Worm (Caenorhabditis elegans) whole organism, early embryonic: ENCODE results near the gene arl-3.

Experiments
- B0310.2 ChIP-seq: sonication (generic microtip); optimal IDR thresholded peaks from 2 replicates; lab custom pipeline; 2016; ENCODE audit warnings: mild to moderate bottlenecking, missing genetic modification characterization, missing compliant biosample characterization
- F13C5.2 ChIP-seq: sonication (generic microtip); optimal IDR thresholded peaks from 2 replicates; lab custom pipeline; 2017; ENCODE audit warnings: mild to moderate bottlenecking, missing genetic modification characterization, inconsistent platforms, missing compliant biosample characterization
- aly-1 ChIP-seq: sonication (generic microtip); optimal IDR thresholded peaks from 2 replicates; lab custom pipeline; 2016; ENCODE audit warnings: missing genetic modification characterization, missing compliant biosample characterization
- ama-1 ChIP-seq: fragments of 150-350 bp; optimal IDR thresholded peaks from 2 replicates; lab custom pipeline; 2014
- ceh-13 ChIP-seq: fragments of 200-800 bp; sonication (Bioruptor generic); optimal IDR thresholded peaks from 2 replicates; lab custom pipeline; 2018; ENCODE audit warnings: mild to moderate bottlenecking, missing genetic modification characterization, missing compliant biosample characterization
- ceh-36 ChIP-seq: sonication (generic microtip); optimal IDR thresholded peaks from 2 replicates; lab custom pipeline; 2016; ENCODE audit warnings: missing genetic modification characterization, inconsistent platforms, missing compliant biosample characterization
- ets-7 ChIP-seq: sonication (generic microtip); optimal IDR thresholded peaks from 2 replicates; lab custom pipeline; 2016; ENCODE audit warnings: missing genotype, missing genetic modification characterization, missing compliant biosample characterization
- flt-1 ChIP-seq: fragments of 200-800 bp; sonication (Bioruptor generic); IDR thresholded peaks from 2 replicates; pipeline ENCODE4 v1.3.6; 2022; ENCODE audit warnings: missing genetic modification characterization, missing compliant biosample characterization
- hmbx-1 ChIP-seq: sonication (generic microtip); optimal IDR thresholded peaks from 2 replicates; lab custom pipeline; 2016; ENCODE audit warnings: mild to moderate bottlenecking, missing genetic modification characterization, missing compliant biosample characterization
- hmg-4 ChIP-seq: fragments of 200-800 bp; sonication (Bioruptor generic); optimal IDR thresholded peaks from 2 replicates; lab custom pipeline; 2018; ENCODE audit warnings: mild to moderate bottlenecking, missing genetic modification characterization, missing compliant biosample characterization
- hnd-1 ChIP-seq: sonication (generic microtip); optimal IDR thresholded peaks from 2 replicates; lab custom pipeline; 2016; ENCODE audit warnings: missing genetic modification characterization, missing compliant biosample characterization
- pes-1 ChIP-seq: fragments of 200-800 bp; sonication (Bioruptor generic); IDR thresholded peaks from 2 replicates; pipeline ENCODE4 v1.3.6; 2022; ENCODE audit warnings: missing genetic modification reagents, missing genetic modification characterization, missing compliant biosample characterization
- scrt-1 ChIP-seq: fragments of 200-800 bp; sonication (Bioruptor generic); IDR thresholded peaks from 2 replicates; pipeline ENCODE4 v1.3.6; 2022; ENCODE audit warnings: missing genetic modification characterization, missing compliant biosample characterization
- sea-1 ChIP-seq: fragments of 200-800 bp; sonication (Bioruptor generic); conservative IDR thresholded peaks from 2 replicates; pipeline ENCODE4 v1.3.6; 2022; ENCODE audit warnings: missing genetic modification characterization, missing compliant biosample characterization
- tbx-11 ChIP-seq: fragments of 200-800 bp; sonication (Bioruptor generic); IDR thresholded peaks from 2 replicates; pipeline ENCODE4 v1.3.6; 2022; ENCODE audit warnings: missing genetic modification characterization, missing compliant biosample characterization
- tbx-37 ChIP-seq: fragments of 200-800 bp; sonication (Bioruptor generic); conservative IDR thresholded peaks from 2 replicates; pipeline ENCODE4 v1.3.6; 2022; ENCODE audit warnings: missing genetic modification reagents, missing genetic modification characterization, missing compliant biosample characterization
- tra-4 ChIP-seq: sonication (generic microtip); optimal IDR thresholded peaks from 2 replicates; lab custom pipeline; 2017; ENCODE audit warnings: missing genetic modification characterization, missing compliant biosample characterization

Gene arl-3

DNA sequence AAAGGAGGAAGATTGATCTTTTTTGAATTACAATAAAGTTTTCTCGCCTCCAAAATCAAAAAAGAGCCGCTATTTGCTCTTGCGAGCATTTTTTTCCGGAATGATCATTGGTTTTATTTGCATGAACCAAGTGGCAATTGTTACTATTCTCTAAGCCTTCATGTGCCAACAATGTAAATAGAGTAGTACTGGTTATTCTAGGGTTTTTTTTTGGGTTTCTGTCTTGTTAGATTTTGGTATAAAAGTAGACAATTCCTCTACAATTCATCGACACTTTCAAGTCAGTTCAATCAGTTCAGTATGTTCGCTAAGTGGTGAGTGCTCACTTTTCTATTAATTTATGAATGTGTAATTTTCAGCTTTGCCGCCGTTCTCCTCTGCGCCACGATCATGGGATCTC is 28.3 kb upstream of the arl-3 start, which contains the start of gene nspb-7:
nspb-7 (plus strand) TSS at position 301 of the 400 bp plus-strand sequence.
- TF ChIP-seq pes-1 (GFP tag; lab: Robert Waterston, UW) (no peak), flt-1 (no peak), hnd-1 (tag; lab: Kevin White, UChicago) (no peak), hmg-4 (GFP tag; lab: Kevin White, UChicago) (no peak), tbx-11 (no peak)

DNA sequence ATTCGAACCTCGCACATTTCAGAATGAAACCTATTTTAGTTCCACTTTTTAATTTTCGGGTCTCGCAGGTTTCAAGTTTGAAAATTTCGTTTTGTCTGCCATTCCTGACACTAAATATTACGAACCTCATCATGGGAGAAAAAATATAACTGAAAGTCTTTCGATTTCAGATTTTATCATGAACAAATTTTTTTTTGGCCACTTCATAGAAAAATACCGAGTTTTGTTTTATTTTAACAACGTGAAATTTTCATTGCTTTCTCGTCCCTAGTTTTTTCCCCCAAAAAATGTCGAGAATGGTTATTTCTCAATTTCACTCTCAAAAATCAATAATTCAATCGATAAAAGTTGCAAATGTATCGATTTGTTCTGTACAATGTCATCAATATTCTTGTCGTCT is 27.6 kb upstream of the arl-3 start, which contains the start of gene C01G12.9:
C01G12.9 (plus strand) TSS at position 301 of the 400 bp plus-strand sequence.
- TF ChIP-seq pes-1 (GFP tag; lab: Robert Waterston, UW) (no peak), aly-1 (tag; lab: Kevin White, UChicago) (no peak), sea-1 (GFP tag; lab: Robert Waterston, UW) (no peak), ama-1 (lab: Kevin White, UChicago) (no peak), hmg-4 (GFP tag; lab: Kevin White, UChicago) (no peak), hnd-1 (tag; lab: Kevin White, UChicago) (no peak), B0310.2 (tag; lab: Kevin White, UChicago) (no peak), tbx-11 (no peak), tra-4 (tag; lab: Kevin White, UChicago) (no peak), ets-7 (tag; lab: Kevin White, UChicago) (no peak)

DNA sequence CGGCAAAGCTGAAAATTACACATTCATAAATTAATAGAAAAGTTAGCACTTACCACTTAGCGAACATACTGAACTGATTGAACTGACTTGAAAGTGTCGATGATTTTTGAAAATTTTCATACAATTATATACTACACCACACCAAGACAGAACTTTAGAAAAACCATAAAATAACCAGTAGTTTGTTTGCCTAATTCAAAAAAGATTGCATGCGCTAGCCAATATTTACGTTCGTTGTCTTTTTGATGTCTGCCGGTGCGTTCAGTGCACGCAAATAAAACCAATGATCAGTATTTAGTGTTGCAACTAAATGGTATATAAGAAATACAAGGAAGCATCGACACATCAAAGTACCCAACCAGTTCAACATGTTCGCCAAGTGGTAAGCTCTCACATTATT is 25.7 kb upstream of the arl-3 start, which contains the start of the genes nspb-8 and nspb-9:
nspb-8 (minus strand) TSS at position 101 of the 400 bp plus-strand sequence.
nspb-9 (plus strand) TSS at position 311 of the 400 bp plus-strand sequence.
- no peak for TF ChIP-seq tbx-37 (GFP tag; lab: Robert Waterston, UW)
- TF ChIP-seq ceh-13 (GFP tag; lab: Kevin White, UChicago), result no peak
- no peak for TF ChIP-seq hmbx-1 (tag; lab: Kevin White, UChicago)
- TF ChIP-seq ets-7 (tag; lab: Kevin White, UChicago), result no peak
- no peak for TF ChIP-seq flt-1
- no peak for TF ChIP-seq aly-1 (tag; lab: Kevin White, UChicago)
- TF ChIP-seq ceh-36 (tag; lab: Kevin White, UChicago), result no peak
- TF ChIP-seq pes-1 (GFP tag; lab: Robert Waterston, UW), result no peak

- no peak for TF ChIP-seq tbx-11
These were observed 24.1 kb upstream of the arl-3 start, which contains the start of gene C01G12.3 for ce11 chrII:14582206-14582605. TSS of gene C01G12.3 (minus strand) at chrII:14582306.

ce11 chrII:14587407-14587806 is 18.9 kb upstream of the arl-3 start, which contains the start of gene C01G12.5:
TSS of gene C01G12.5 (minus strand) at chrII:14587507.
- TF ChIP-seq ets-7 (tag; lab: Kevin White, UChicago) (no peak), hmg-4 (GFP tag; lab: Kevin White, UChicago) (no peak), ceh-36 (tag; lab: Kevin White, UChicago) (no peak), tbx-37 (GFP tag; lab: Robert Waterston, UW) (no peak), sea-1 (GFP tag; lab: Robert Waterston, UW) (no peak), F13C5.2 (tag; lab: Kevin White, UChicago) (no peak), scrt-1 (no peak), tbx-11 (no peak), aly-1 (tag; lab: Kevin White, UChicago) (no peak), pes-1 (GFP tag; lab: Robert Waterston, UW) (no peak), ceh-13 (GFP tag; lab: Kevin White, UChicago) (no peak), B0310.2 (tag; lab: Kevin White, UChicago) (no peak), ama-1 (lab: Kevin White, UChicago) (no peak), flt-1 (no peak), tra-4 (tag; lab: Kevin White, UChicago) (no peak)

DNA sequence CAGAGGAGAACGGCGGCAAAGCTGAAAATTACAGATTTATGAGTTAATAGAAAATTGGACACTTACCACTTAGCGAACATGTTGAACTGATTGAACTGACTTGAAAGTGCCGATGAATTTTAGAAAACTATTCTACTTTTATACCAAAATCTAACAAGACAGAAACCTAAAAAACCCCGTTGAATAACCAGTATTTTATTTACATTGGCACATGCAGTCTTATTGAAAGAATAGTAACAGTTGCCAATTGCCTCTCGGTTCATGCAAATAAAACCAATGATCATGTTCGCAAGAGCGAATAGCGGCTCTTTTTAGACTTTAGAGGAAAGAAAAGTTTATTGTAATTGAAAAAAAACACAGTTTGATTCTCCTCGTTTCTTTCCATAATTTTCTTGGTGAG is 18.1 kb upstream of the arl-3 start, which contains the start of gene nspb-10:
nspb-10 (minus strand) TSS at position 101 of the 400 bp plus-strand sequence.
- TF ChIP-seq F13C5.2 (tag; lab: Kevin White, UChicago) (no peak), hmg-4 (GFP tag; lab: Kevin White, UChicago) (no peak), hmbx-1 (tag; lab: Kevin White, UChicago) (no peak), ceh-13 (GFP tag; lab: Kevin White, UChicago) (no peak), sea-1 (GFP tag; lab: Robert Waterston, UW) (no peak)

DNA sequence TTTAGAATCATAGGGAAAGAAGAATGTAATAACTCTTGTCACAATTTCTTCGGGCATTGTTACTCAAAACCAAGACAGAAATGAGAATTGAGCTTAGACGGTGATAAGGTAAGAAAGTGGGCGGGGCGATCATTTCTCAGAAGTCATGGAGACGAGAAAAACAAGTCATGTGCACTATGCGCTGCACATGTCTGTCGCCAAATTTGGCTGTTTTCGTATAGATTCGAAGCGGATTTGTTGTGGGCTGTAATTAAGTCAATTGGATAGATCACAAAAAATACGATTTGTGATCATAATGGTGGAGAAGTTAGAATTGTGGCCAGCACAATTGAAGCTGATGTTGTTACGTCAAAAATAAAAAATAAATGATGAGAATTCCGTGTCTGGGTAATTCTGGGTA is 14.6 kb upstream of the arl-3 start, which contains the start of gene C01G12.7:
C01G12.7 (minus strand) TSS at position 195 of the 400 bp plus-strand sequence.
- TF ChIP-seq aly-1 (tag; lab: Kevin White, UChicago) (no peak), ama-1 (lab: Kevin White, UChicago) (no peak), B0310.2 (tag; lab: Kevin White, UChicago) (no peak), ets-7 (tag; lab: Kevin White, UChicago) (no peak)

DNA sequence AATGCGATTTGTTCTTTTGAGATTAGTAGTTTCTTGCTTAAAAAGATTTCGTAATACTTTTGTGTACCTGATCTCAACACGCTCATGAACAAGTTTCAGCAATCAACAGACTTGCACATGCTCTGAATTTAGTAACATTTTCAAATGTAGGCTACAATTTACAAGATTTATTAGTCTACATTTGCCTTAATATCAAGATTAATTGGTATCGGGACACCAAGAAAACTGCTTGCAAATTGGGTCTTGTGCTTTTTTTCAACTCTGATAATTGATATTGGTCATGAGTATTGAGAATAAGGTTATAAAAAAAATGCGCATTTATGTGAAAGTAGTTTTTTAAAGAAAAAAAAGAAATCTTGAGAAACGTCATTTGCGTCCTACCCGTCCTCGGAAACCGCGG is 13.6 kb upstream of the arl-3 start:
- TF ChIP-seq tra-4 (tag; lab: Kevin White, UChicago) (no peak), aly-1 (tag; lab: Kevin White, UChicago) (no peak), tbx-11 (no peak), flt-1 (no peak), ceh-36 (tag; lab: Kevin White, UChicago) (no peak), tbx-37 (GFP tag; lab: Robert Waterston, UW) (no peak), F13C5.2 (tag; lab: Kevin White, UChicago) (no peak), hnd-1 (tag; lab: Kevin White, UChicago) (no peak), hmg-4 (GFP tag; lab: Kevin White, UChicago) (no peak), ets-7 (tag; lab: Kevin White, UChicago) (no peak)
